Worm (Caenorhabditis elegans): ENCODE data around the gene slfl-4.

slfl-4 gene

ce11 chrIV:5274123-5274581 is at the start of gene slfl-4:
slfl-4 (plus strand) TSS chrIV:5274531.
- TF ChIP-seq aptf-3 (GFP tag; IDR thresholded peaks at IDR 0.05) (no peak), nhr-80 (tag; optimal IDR thresholded peaks at IDR 0.05) (no peak), B0035.1 (tag; optimal IDR thresholded peaks at IDR 0.05) (no peak), lsl-1 (GFP tag; optimal IDR thresholded peaks at IDR 0.05) (peak; percentile 80), F23B12.7 (tag; optimal IDR thresholded peaks at IDR 0.05; ENCODE audit: insufficient read depth) (no peak), D2030.7 (GFP tag; IDR thresholded peaks at IDR 0.05) (no peak), ceh-79 (tag; optimal IDR thresholded peaks at IDR 0.05) (no peak), lin-40 (tag; optimal IDR thresholded peaks at IDR 0.05) (no peak), B0019.2 (GFP tag; conservative IDR thresholded peaks at IDR 0.05) (no peak), snpc-4 (GFP tag; optimal IDR thresholded peaks at IDR 0.05) (no peak), snpc-4 (tag; optimal IDR thresholded peaks at IDR 0.05) (peak in 3 of 4 experiments; percentile 72 to 74 (median 73)), nfya-2 (GFP tag; IDR thresholded peaks at IDR 0.05) (no peak), ceh-58 (GFP tag; IDR thresholded peaks at IDR 0.05) (no peak), F22D6.2 (tag; optimal IDR thresholded peaks at IDR 0.05) (no peak), dpl-1 (GFP tag; optimal IDR thresholded peaks at IDR 0.05) (no peak), hrde-1 (tag; optimal IDR thresholded peaks at IDR 0.05; ENCODE audit: borderline replicate concordance) (no peak), rpc-1 (optimal IDR thresholded peaks at IDR 0.05) (no peak), rpc-1 (tag; optimal IDR thresholded peaks at IDR 0.05) (no peak), Y67H2A.10 (GFP tag; conservative IDR thresholded peaks at IDR 0.05) (no peak), nhr-120 (GFP tag; IDR thresholded peaks at IDR 0.05) (no peak), let-607 (tag; optimal IDR thresholded peaks at IDR 0.05) (no peak), gei-17 (GFP tag; optimal IDR thresholded peaks at IDR 0.05) (no peak), snpc-1.1 (tag; optimal IDR thresholded peaks at IDR 0.05; ENCODE audit: insufficient read depth) (no peak), Y53F4B.3 (GFP tag; IDR thresholded peaks at IDR 0.05) (no peak), atf-7 (tag; optimal IDR thresholded peaks at IDR 0.05) (no peak), athp-1 (tag; optimal IDR thresholded peaks at IDR 0.05) (no peak), madf-6 (GFP tag; IDR thresholded peaks at IDR 0.05) (peak; percentile 52; the same call in 1 of the 2 replicates), fkh-3 (tag; optimal IDR thresholded peaks at IDR 0.05) (no peak), B0261.1 (tag; optimal IDR thresholded peaks at IDR 0.05) (no peak), madf-3 (GFP tag; IDR thresholded peaks at IDR 0.05) (no peak), snpc-1.3 (tag; optimal IDR thresholded peaks at IDR 0.05; ENCODE audit: insufficient read depth) (no peak), F55B11.4 (tag; optimal IDR thresholded peaks at IDR 0.05; ENCODE audit: borderline replicate concordance, insufficient read depth) (no peak), sdz-38 (tag; optimal IDR thresholded peaks at IDR 0.05) (no peak), unc-130 (GFP tag; optimal IDR thresholded peaks at IDR 0.05) (no peak), mxl-1 (tag; optimal IDR thresholded peaks at IDR 0.05) (no peak), hsf-1 (GFP tag; IDR thresholded peaks at IDR 0.05) (no peak), pha-4 (tag; optimal IDR thresholded peaks at IDR 0.05) (no peak), T07F8.4 (tag; optimal IDR thresholded peaks at IDR 0.05) (no peak), mel-28 (tag; optimal IDR thresholded peaks at IDR 0.05; ENCODE audit: borderline replicate concordance) (no peak), Y56A3A.18 (GFP tag; IDR thresholded peaks at IDR 0.05) (no peak), hmg-1.2 (GFP tag; IDR thresholded peaks at IDR 0.05) (no peak), ama-1 (optimal IDR thresholded peaks at IDR 0.05) (no peak), ama-1 (GFP tag; optimal IDR thresholded peaks at IDR 0.05) (no peak), efl-1 (GFP tag; optimal IDR thresholded peaks at IDR 0.05) (peak; percentile 33), ztf-3 (GFP tag; optimal IDR thresholded peaks at IDR 0.05) (no peak), ztf-18 (tag; optimal IDR thresholded peaks at IDR 0.05) (no peak), madf-10 (tag; optimal IDR thresholded peaks at IDR 0.05) (no peak), ztf-26 (tag; optimal IDR thresholded peaks at IDR 0.05) (no peak), him-1 (tag; optimal IDR thresholded peaks at IDR 0.05) (no peak), attf-6 (GFP tag; IDR thresholded peaks at IDR 0.05) (no peak)
